Worm (Caenorhabditis elegans): ENCODE measurements around the gene eps-8.

Gene eps-8

ce11 chrIV:14879184-14879583 lies at the start of gene eps-8:
TSS of gene eps-8 (plus strand) at chrIV:14879484.
- TF ChIP-seq madf-2 (tag; optimal IDR thresholded peaks at IDR 0.05): no peak
- no peak for TF ChIP-seq pag-3 (tag; optimal IDR thresholded peaks at IDR 0.05; ENCODE audit: borderline replicate concordance)
- no peak for TF ChIP-seq ama-1 (optimal IDR thresholded peaks at IDR 0.05)
- TF ChIP-seq eyg-1 (tag; optimal IDR thresholded peaks at IDR 0.05): no peak
- no peak for TF ChIP-seq ref-2 (tag; optimal IDR thresholded peaks at IDR 0.05)
- no peak for TF ChIP-seq T23F11.4 (GFP tag; optimal IDR thresholded peaks at IDR 0.05)
- TF ChIP-seq tbx-7 (tag; optimal IDR thresholded peaks at IDR 0.05): no peak
- TF ChIP-seq unc-86 (tag; optimal IDR thresholded peaks at IDR 0.05): no peak

DNA sequence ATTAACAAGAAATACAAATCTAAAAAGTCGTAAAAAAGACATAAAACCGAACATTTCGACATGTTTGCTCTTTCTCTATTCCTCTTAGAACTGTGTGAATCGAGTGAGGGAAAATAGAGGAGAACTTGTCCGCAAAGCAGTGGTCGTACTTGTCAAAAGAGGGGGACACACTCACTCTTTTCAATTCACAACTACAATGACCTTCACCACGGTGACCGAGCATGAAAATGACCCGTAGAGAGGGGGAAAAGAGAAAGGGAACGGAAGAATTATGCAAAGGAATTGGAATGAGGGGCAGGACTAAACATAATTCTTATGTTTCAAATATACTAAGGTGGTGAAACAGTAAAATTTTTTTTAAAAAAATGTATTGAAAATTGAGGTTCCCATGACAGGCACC lies 45.7 kb upstream of the eps-8 start:
- TF ChIP-seq nhr-232 (tag; optimal IDR thresholded peaks at IDR 0.05): no peak
- TF ChIP-seq ceh-31 (tag; optimal IDR thresholded peaks at IDR 0.05): peak; percentile 21
- TF ChIP-seq tbx-2 (tag; optimal IDR thresholded peaks at IDR 0.05): no peak
- peak; percentile 70 for TF ChIP-seq pax-1 (tag; optimal IDR thresholded peaks at IDR 0.05)
- TF ChIP-seq nfya-1 (tag; optimal IDR thresholded peaks at IDR 0.05): peak; percentile 13
- no peak for TF ChIP-seq ceh-24 (tag; optimal IDR thresholded peaks at IDR 0.05)

DNA sequence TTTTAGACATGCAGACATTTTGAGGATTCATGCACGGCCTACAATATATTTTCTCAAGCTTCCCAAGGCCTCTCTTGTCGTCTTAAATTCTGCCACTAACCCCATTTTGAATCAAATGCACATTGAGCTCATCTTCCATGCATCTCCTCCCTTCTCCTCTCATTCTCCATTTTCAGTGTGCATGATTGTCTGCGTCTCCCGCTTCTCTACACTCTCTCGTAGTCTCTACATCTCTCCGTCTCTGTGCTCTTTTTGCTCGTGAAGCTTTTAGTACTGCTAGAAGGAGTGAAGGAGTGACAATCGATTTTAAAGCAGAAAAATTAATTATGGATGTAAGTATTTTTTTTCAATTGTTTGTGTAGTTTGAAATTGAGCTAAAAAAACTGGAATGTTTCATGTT lies 42.4 kb upstream of the eps-8 start, which contains the start of gene Y57G11C.22:
TSS of gene Y57G11C.22 (plus strand) at position 327 of the 400 bp plus-strand sequence.
- TF ChIP-seq lim-6 (tag; optimal IDR thresholded peaks at IDR 0.05): no peak
- no peak for TF ChIP-seq ztf-16 (tag; optimal IDR thresholded peaks at IDR 0.05)
- TF ChIP-seq ceh-6 (GFP tag; optimal IDR thresholded peaks at IDR 0.05): no peak
- TF ChIP-seq rnt-1 (tag; optimal IDR thresholded peaks at IDR 0.05): no peak
- TF ChIP-seq unc-3 (GFP tag; conservative IDR thresholded peaks at IDR 0.05): no peak
- TF ChIP-seq unc-3 (tag; optimal IDR thresholded peaks at IDR 0.05): no peak
- no peak for TF ChIP-seq ceh-14 (tag; optimal IDR thresholded peaks at IDR 0.05)
- TF ChIP-seq madf-2 (tag; optimal IDR thresholded peaks at IDR 0.05): no peak
- peak; percentile 23 for TF ChIP-seq unc-55 (GFP tag; optimal IDR thresholded peaks at IDR 0.05)
- TF ChIP-seq ceh-31 (tag; optimal IDR thresholded peaks at IDR 0.05): peak; percentile 35
- no peak for TF ChIP-seq ceh-30 (tag; optimal IDR thresholded peaks at IDR 0.05)
- no peak for TF ChIP-seq ceh-9 (tag; optimal IDR thresholded peaks at IDR 0.05)
- TF ChIP-seq nfya-1 (tag; optimal IDR thresholded peaks at IDR 0.05): peak; percentile 11
- no peak for TF ChIP-seq C38D4.7 (GFP tag; optimal IDR thresholded peaks at IDR 0.05)
- TF ChIP-seq unc-86 (tag; optimal IDR thresholded peaks at IDR 0.05): no peak
- TF ChIP-seq mec-3 (tag; optimal IDR thresholded peaks at IDR 0.05; ENCODE audit: borderline replicate concordance): no peak
- TF ChIP-seq elt-4 (tag; optimal IDR thresholded peaks at IDR 0.05): no peak
- no peak for TF ChIP-seq nhr-232 (tag; optimal IDR thresholded peaks at IDR 0.05)
- no peak for TF ChIP-seq pag-3 (tag; optimal IDR thresholded peaks at IDR 0.05; ENCODE audit: borderline replicate concordance)
- no peak for TF ChIP-seq K02D7.2 (tag; optimal IDR thresholded peaks at IDR 0.05)
- no peak for TF ChIP-seq dve-1 (tag; optimal IDR thresholded peaks at IDR 0.05)
- TF ChIP-seq pha-4 (tag; optimal IDR thresholded peaks at IDR 0.05): no peak
- TF ChIP-seq unc-42 (tag; optimal IDR thresholded peaks at IDR 0.05): peak; percentile 37
- TF ChIP-seq ama-1 (optimal IDR thresholded peaks at IDR 0.05): no peak
- TF ChIP-seq zip-5 (tag; optimal IDR thresholded peaks at IDR 0.05): no peak
- TF ChIP-seq ceh-19 (GFP tag; optimal IDR thresholded peaks at IDR 0.05): no peak
- no peak for TF ChIP-seq ets-4 (tag; optimal IDR thresholded peaks at IDR 0.05)
- TF ChIP-seq syd-9 (tag; optimal IDR thresholded peaks at IDR 0.05): no peak

DNA sequence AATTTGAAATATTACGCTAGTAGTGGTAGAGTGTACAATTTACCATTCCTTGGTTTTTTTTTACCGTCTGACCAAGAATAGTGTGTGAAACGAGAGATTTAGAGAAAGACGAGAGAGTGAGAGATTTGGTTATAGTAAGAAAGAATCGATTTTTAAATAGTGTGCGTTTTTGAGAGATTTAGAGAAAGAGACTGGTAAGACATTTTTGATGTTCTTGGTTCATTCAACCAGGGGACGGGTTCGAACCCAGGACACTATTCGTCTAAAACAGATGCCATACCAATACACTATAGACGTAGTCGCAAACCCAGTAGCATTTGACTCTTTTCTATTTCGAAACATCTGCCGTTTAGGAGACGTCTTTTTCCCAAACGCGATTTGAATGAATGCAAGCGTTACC lies 41.2 kb upstream of the eps-8 start:
- TF ChIP-seq gmeb-2 (tag; optimal IDR thresholded peaks at IDR 0.05) (peak; percentile 79), hlh-30 (tag; optimal IDR thresholded peaks at IDR 0.05; ENCODE audit: insufficient read depth) (peak; percentile 14), eyg-1 (tag; optimal IDR thresholded peaks at IDR 0.05) (no peak), unc-3 (GFP tag; conservative IDR thresholded peaks at IDR 0.05) (peak; percentile 30; the same call in 1 of the 2 replicates), unc-3 (tag; optimal IDR thresholded peaks at IDR 0.05) (peak; percentile 56), madf-2 (tag; optimal IDR thresholded peaks at IDR 0.05) (peak; percentile 30), che-1 (tag; optimal IDR thresholded peaks at IDR 0.05) (peak; percentile 80), nhr-11 (tag; optimal IDR thresholded peaks at IDR 0.05) (no peak), elt-2 (tag; optimal IDR thresholded peaks at IDR 0.05) (peak; percentile 70), ztf-16 (tag; optimal IDR thresholded peaks at IDR 0.05) (peak; percentile 66), pat-9 (tag; optimal IDR thresholded peaks at IDR 0.05) (peak; percentile 79), ceh-24 (tag; optimal IDR thresholded peaks at IDR 0.05) (no peak), hlh-15 (tag; optimal IDR thresholded peaks at IDR 0.05) (peak; percentile 30), sox-4 (tag; optimal IDR thresholded peaks at IDR 0.05) (peak; percentile 72), ceh-19 (GFP tag; optimal IDR thresholded peaks at IDR 0.05) (peak; percentile 78), syd-9 (tag; optimal IDR thresholded peaks at IDR 0.05) (peak; percentile 52), ref-2 (tag; optimal IDR thresholded peaks at IDR 0.05) (peak; percentile 67), fkh-10 (GFP tag; optimal IDR thresholded peaks at IDR 0.05) (no peak), C08G9.2 (tag; optimal IDR thresholded peaks at IDR 0.05) (peak; percentile 56), pax-1 (tag; optimal IDR thresholded peaks at IDR 0.05) (no peak), mec-3 (tag; optimal IDR thresholded peaks at IDR 0.05; ENCODE audit: borderline replicate concordance) (no peak), ceh-9 (tag; optimal IDR thresholded peaks at IDR 0.05) (no peak), ceh-31 (tag; optimal IDR thresholded peaks at IDR 0.05) (peak; percentile 62), Y22D7AL.16 (tag; optimal IDR thresholded peaks at IDR 0.05) (peak; percentile 78)

Measured in whole organism, late embryonic.